Fruit fly (Drosophila melanogaster): Measurements from ENCODE around the gene Ype.

Gene Ype

dm6 chrX:13434065-13434464 lies 46.8 kb upstream of the Ype start (continued):
- TF ChIP-seq H15 (GFP tag; IDR thresholded peaks at IDR 0.05) (peak; percentile 27; the same call in 1 of the 3 replicates), ind (GFP tag; optimal IDR thresholded peaks at IDR 0.05) (peak; percentile 22), Eip74EF (GFP tag; optimal IDR thresholded peaks at IDR 0.05) (no peak), Rfx (GFP tag; IDR thresholded peaks at IDR 0.05) (peak; percentile 42; the same call in 1 of the 2 replicates), CG14860 (GFP tag; IDR thresholded peaks at IDR 0.05; ENCODE audit: partially characterized antibody) (no peak), CG1529 (GFP tag; optimal IDR thresholded peaks at IDR 0.05) (no peak), row (GFP tag; IDR thresholded peaks at IDR 0.05) (peak; percentile 46), Deaf1 (tag; optimal IDR thresholded peaks at IDR 0.05) (no peak), CG8388 (GFP tag; optimal IDR thresholded peaks at IDR 0.05) (no peak), Gug (GFP tag; IDR thresholded peaks at IDR 0.05) (0 out of 4 replicates have a peak, but pooled peaks have one; percentile 29), crp (GFP tag; optimal IDR thresholded peaks at IDR 0.05) (no peak), crc (GFP tag; optimal IDR thresholded peaks at IDR 0.05) (no peak), CG7928 (GFP tag; optimal IDR thresholded peaks at IDR 0.05) (no peak), grau (tag; optimal IDR thresholded peaks at IDR 0.05) (no peak), H2.0 (GFP tag; IDR thresholded peaks at IDR 0.05) (no peak), lmd (GFP tag; IDR thresholded peaks at IDR 0.05) (peak; percentile 19; the same call in 1 of the 2 replicates), CG3065 (GFP tag; optimal IDR thresholded peaks at IDR 0.05) (no peak), CG31365 (tag; optimal IDR thresholded peaks at IDR 0.05) (no peak), Adf1 (GFP tag; IDR thresholded peaks at IDR 0.05) (no peak), sug (tag; optimal IDR thresholded peaks at IDR 0.05) (no peak), cwo (GFP tag; optimal IDR thresholded peaks at IDR 0.05) (peak; percentile 12), sd (tag; optimal IDR thresholded peaks at IDR 0.05) (no peak), CG11247 (GFP tag; IDR thresholded peaks at IDR 0.05) (peak; percentile 23; the same call in 1 of the 2 replicates), Optix (GFP tag; IDR thresholded peaks at IDR 0.05) (peak; percentile 35; the same call in 1 of the 3 replicates), E2f1 (GFP tag; IDR thresholded peaks at IDR 0.05) (0 out of 2 replicates have a peak, but pooled peaks have one; percentile 27), CG17186 (GFP tag; optimal IDR thresholded peaks at IDR 0.05) (no peak), CG14441 (GFP tag; IDR thresholded peaks at IDR 0.05) (no peak), Fer1 (GFP tag; optimal IDR thresholded peaks at IDR 0.05) (no peak), CG16815 (GFP tag; optimal IDR thresholded peaks at IDR 0.05) (no peak), Hmr (GFP tag; optimal IDR thresholded peaks at IDR 0.05) (peak; percentile 44), Dip3 (GFP tag; optimal IDR thresholded peaks at IDR 0.05) (no peak), CG17912 (GFP tag; optimal IDR thresholded peaks at IDR 0.05) (no peak), CG11504 (tag; optimal IDR thresholded peaks at IDR 0.05) (peak; percentile 48), Mes4 (GFP tag; optimal IDR thresholded peaks at IDR 0.05) (no peak), CG17802 (tag; optimal IDR thresholded peaks at IDR 0.05) (no peak), wor (GFP tag; IDR thresholded peaks at IDR 0.05) (0 out of 2 replicates have a peak, but pooled peaks have one; percentile 17), org-1 (GFP tag; optimal IDR thresholded peaks at IDR 0.05) (peak; percentile 9), CG4707 (GFP tag; optimal IDR thresholded peaks at IDR 0.05) (no peak), CG12659 (GFP tag; optimal IDR thresholded peaks at IDR 0.05) (no peak), HHEX (GFP tag; optimal IDR thresholded peaks at IDR 0.05) (peak; percentile 9), sc (optimal IDR thresholded peaks at IDR 0.05) (no peak), sc (GFP tag; optimal IDR thresholded peaks at IDR 0.05) (no peak), prd (optimal IDR thresholded peaks at IDR 0.05) (no peak), prd (GFP tag; IDR thresholded peaks at IDR 0.05) (peak; percentile 50; the same call in 2 of the 3 replicates), nau (GFP tag; optimal IDR thresholded peaks at IDR 0.05) (no peak), ci (GFP tag; IDR thresholded peaks at IDR 0.05) (0 out of 3 replicates have a peak, but pooled peaks have one; percentile 13), CG18599 (GFP tag; optimal IDR thresholded peaks at IDR 0.05) (peak; percentile 63), jing (GFP tag; optimal IDR thresholded peaks at IDR 0.05) (no peak), Taf1 (GFP tag; IDR thresholded peaks at IDR 0.05) (no peak), Nf-YB (GFP tag; optimal IDR thresholded peaks at IDR 0.05) (no peak), CG7839 (tag; optimal IDR thresholded peaks at IDR 0.05) (peak; percentile 36)
